ENCODE assay signal across 1 fruit fly cellular context in genomic region chrX:18312445-18312911, dm6.
TF ChIP-seq lines count a peak whose summit lies in the region.

No protein-coding gene starts in this region.

TF ChIP-seq in whole organism, embryonic, 481 proteins besides CTCF, POLR2A, EP300 and RAD21 (continued from another document):
- TF ChIP-seq vnd (GFP tag; IDR thresholded peaks at IDR 0.05; lab: Robert Waterston, UW; ENCODE audit: partially characterized antibody), result no peak
- TF ChIP-seq unpg (GFP tag; optimal IDR thresholded peaks at IDR 0.05; lab: Kevin White, UChicago), result no peak
- TF ChIP-seq twi (tag; optimal IDR thresholded peaks at IDR 0.05; lab: Kevin White, UChicago), result no peak
- TF ChIP-seq CG17385 (GFP tag; optimal IDR thresholded peaks at IDR 0.05; lab: Kevin White, UChicago), result peak; percentile 39
- no peak for TF ChIP-seq Dref (GFP tag; IDR thresholded peaks at IDR 0.05; lab: Robert Waterston, UW)
- peak; percentile 92 for TF ChIP-seq yki (optimal IDR thresholded peaks at IDR 0.05; lab: Kevin White, UChicago)
- 0 out of 3 replicates have a peak, but pooled peaks have one; percentile 49 for TF ChIP-seq Dbx (GFP tag; IDR thresholded peaks at IDR 0.05; lab: Robert Waterston, UW)
- TF ChIP-seq CG14014 (GFP tag; IDR thresholded peaks at IDR 0.05; lab: Robert Waterston, UW), result no peak
- TF ChIP-seq Med (GFP tag; lab: Kevin White, UChicago), result peak; percentile 59
- TF ChIP-seq Adf1 (GFP tag; IDR thresholded peaks at IDR 0.05; lab: Robert Waterston, UW), result peak; percentile 84
- peak; percentile 46; the same call in 2 of the 4 replicates for TF ChIP-seq Dll (GFP tag; IDR thresholded peaks at IDR 0.05; lab: Robert Waterston, UW; ENCODE audit: partially characterized antibody)
- no peak for TF ChIP-seq CG2120 (GFP tag; optimal IDR thresholded peaks at IDR 0.05; lab: Kevin White, UChicago)
- peak; percentile 99 for TF ChIP-seq Nf-YC (tag; optimal IDR thresholded peaks at IDR 0.05; lab: Kevin White, UChicago)
- TF ChIP-seq CG13287 (GFP tag; IDR thresholded peaks at IDR 0.05; lab: Robert Waterston, UW; ENCODE audit: partially characterized antibody), result peak; percentile 69
- TF ChIP-seq ftz-f1 (GFP tag; optimal IDR thresholded peaks at IDR 0.05; lab: Kevin White, UChicago), result no peak
- no peak for TF ChIP-seq zf30C (GFP tag; optimal IDR thresholded peaks at IDR 0.05; lab: Kevin White, UChicago)
- TF ChIP-seq Bgb (GFP tag; IDR thresholded peaks at IDR 0.05; lab: Robert Waterston, UW; ENCODE audit: partially characterized antibody), result peak; percentile 51; the same call in 1 of the 2 replicates
- TF ChIP-seq Meics (GFP tag; optimal IDR thresholded peaks at IDR 0.05; lab: Kevin White, UChicago), result no peak
- no peak for TF ChIP-seq Sin3A (optimal IDR thresholded peaks at IDR 0.05; lab: Kevin White, UChicago)
- TF ChIP-seq crol (GFP tag; IDR thresholded peaks at IDR 0.05; lab: Robert Waterston, UW), result peak; percentile 83
- no peak for TF ChIP-seq dpn (GFP tag; optimal IDR thresholded peaks at IDR 0.05; lab: Kevin White, UChicago)
- TF ChIP-seq CG42726 (GFP tag; IDR thresholded peaks at IDR 0.05; lab: Robert Waterston, UW; ENCODE audit: partially characterized antibody), result no peak
- no peak for TF ChIP-seq dm (GFP tag; optimal IDR thresholded peaks at IDR 0.05; lab: Kevin White, UChicago)
- peak; percentile 47; the same call in 1 of the 2 replicates for TF ChIP-seq hbn (GFP tag; IDR thresholded peaks at IDR 0.05; lab: Robert Waterston, UW; ENCODE audit: partially characterized antibody)
- peak; percentile 99 for TF ChIP-seq Nf-YB (GFP tag; optimal IDR thresholded peaks at IDR 0.05; lab: Kevin White, UChicago)
- TF ChIP-seq pzg (GFP tag; optimal IDR thresholded peaks at IDR 0.05; lab: Kevin White, UChicago), result no peak
- TF ChIP-seq H2.0 (GFP tag; IDR thresholded peaks at IDR 0.05; lab: Robert Waterston, UW), result no peak
- TF ChIP-seq so (GFP tag; IDR thresholded peaks at IDR 0.05; lab: Robert Waterston, UW), result peak; percentile 46; the same call in 1 of the 3 replicates
- TF ChIP-seq kah (GFP tag; optimal IDR thresholded peaks at IDR 0.05; lab: Kevin White, UChicago), result peak; percentile 95
- TF ChIP-seq ham (GFP tag; IDR thresholded peaks at IDR 0.05; lab: Robert Waterston, UW), result no peak
- no peak for TF ChIP-seq Mrtf (GFP tag; IDR thresholded peaks at IDR 0.05; lab: Robert Waterston, UW)
- peak; percentile 55; the same call in 1 of the 2 replicates for TF ChIP-seq unc-4 (GFP tag; IDR thresholded peaks at IDR 0.05; lab: Robert Waterston, UW; ENCODE audit: partially characterized antibody)
- peak; percentile 83 for TF ChIP-seq CG1832 (GFP tag; optimal IDR thresholded peaks at IDR 0.05; lab: Kevin White, UChicago)
- peak; percentile 90 for TF ChIP-seq scrt (GFP tag; optimal IDR thresholded peaks at IDR 0.05; lab: Kevin White, UChicago)
- peak; percentile 85 for TF ChIP-seq cg (GFP tag; optimal IDR thresholded peaks at IDR 0.05; lab: Kevin White, UChicago)
- TF ChIP-seq CG16813 (GFP tag; IDR thresholded peaks at IDR 0.05; lab: Robert Waterston, UW; ENCODE audit: partially characterized antibody), result peak; percentile 36; the same call in 1 of the 3 replicates
- TF ChIP-seq zfh2 (GFP tag; optimal IDR thresholded peaks at IDR 0.05; lab: Kevin White, UChicago), result no peak
- TF ChIP-seq zfh1 (GFP tag; IDR thresholded peaks at IDR 0.05; lab: Robert Waterston, UW), result 0 out of 3 replicates have a peak, but pooled peaks have one; percentile 18
- TF ChIP-seq Hand (GFP tag; optimal IDR thresholded peaks at IDR 0.05; lab: Kevin White, UChicago), result no peak
- no peak for TF ChIP-seq maf-S (GFP tag; optimal IDR thresholded peaks at IDR 0.05; lab: Kevin White, UChicago)
- 0 out of 3 replicates have a peak, but pooled peaks have one; percentile 42 for TF ChIP-seq Doc3 (GFP tag; IDR thresholded peaks at IDR 0.05; lab: Robert Waterston, UW; ENCODE audit: partially characterized antibody)
- TF ChIP-seq vvl (GFP tag; IDR thresholded peaks at IDR 0.05; lab: Robert Waterston, UW), result peak; percentile 32; the same call in 1 of the 2 replicates
- no peak for TF ChIP-seq C15 (GFP tag; IDR thresholded peaks at IDR 0.05; lab: Robert Waterston, UW)
- peak; percentile 59; the same call in 1 of the 2 replicates for TF ChIP-seq CG10321 (GFP tag; IDR thresholded peaks at IDR 0.05; lab: Robert Waterston, UW)
- peak; percentile 41; the same call in 1 of the 2 replicates for TF ChIP-seq sob (GFP tag; IDR thresholded peaks at IDR 0.05; lab: Robert Waterston, UW)
- TF ChIP-seq Jarid2 (GFP tag; optimal IDR thresholded peaks at IDR 0.05; lab: Kevin White, UChicago), result peak; percentile 71
- no peak for TF ChIP-seq CG13296 (GFP tag; optimal IDR thresholded peaks at IDR 0.05; lab: Kevin White, UChicago)
- TF ChIP-seq z (GFP tag; IDR thresholded peaks at IDR 0.05; lab: Robert Waterston, UW), result peak; percentile 99
- TF ChIP-seq Lpt (GFP tag; optimal IDR thresholded peaks at IDR 0.05; lab: Kevin White, UChicago), result no peak
- TF ChIP-seq CG34224 (GFP tag; IDR thresholded peaks at IDR 0.05; lab: Robert Waterston, UW; ENCODE audit: partially characterized antibody), result peak; percentile 67
- TF ChIP-seq jing (GFP tag; optimal IDR thresholded peaks at IDR 0.05; lab: Kevin White, UChicago), result peak; percentile 94
- no peak for TF ChIP-seq Sry-β (GFP tag; optimal IDR thresholded peaks at IDR 0.05; lab: Kevin White, UChicago)
- TF ChIP-seq CG10654 (GFP tag; optimal IDR thresholded peaks at IDR 0.05; lab: Kevin White, UChicago), result no peak
- peak; percentile 84 for TF ChIP-seq Nf-YA (GFP tag; IDR thresholded peaks at IDR 0.05; lab: Robert Waterston, UW)
- no peak for TF ChIP-seq pfk (GFP tag; optimal IDR thresholded peaks at IDR 0.05; lab: Kevin White, UChicago)
- peak; percentile 62 for TF ChIP-seq bbx (GFP tag; IDR thresholded peaks at IDR 0.05; lab: Robert Waterston, UW; ENCODE audit: partially characterized antibody)
- TF ChIP-seq crc (GFP tag; optimal IDR thresholded peaks at IDR 0.05; lab: Kevin White, UChicago), result no peak
- TF ChIP-seq CG7372 (GFP tag; IDR thresholded peaks at IDR 0.05; lab: Robert Waterston, UW), result no peak
- peak; percentile 54; the same call in 1 of the 3 replicates for TF ChIP-seq HLH4C (GFP tag; IDR thresholded peaks at IDR 0.05; lab: Robert Waterston, UW; ENCODE audit: partially characterized antibody)
- no peak for TF ChIP-seq CG4360 (GFP tag; IDR thresholded peaks at IDR 0.05; lab: Robert Waterston, UW)
